Fruit fly (Drosophila melanogaster) S2 (cell line): Measurements from ENCODE around the gene Efa6.

ENCODE experiments used
- CG8478 ChIP-seq: fragments of >200 bp; optimal IDR thresholded peaks from 2 replicates; lab custom pipeline; 2018
- CTCF ChIP-seq, 2 experiments: fragments of >200 bp; optimal IDR thresholded peaks; 2 replicates each; lab custom pipeline; 2018

The Efa6 gene

dm6 chr3R:22565732-22566131, 21.8 kb upstream of the Efa6 start:
- TF ChIP-seq CG8478 (no peak), CTCF (optimal IDR thresholded peaks at IDR 0.05; lab: Kevin White, UChicago) (no peak)

- TF ChIP-seq CG8478 (no peak), CTCF (optimal IDR thresholded peaks at IDR 0.05; lab: Kevin White, UChicago) (no peak)
Measured at dm6 chr3R:22568508-22568907, 19.0 kb upstream of the Efa6 start.

dm6 chr3R:22569888-22570287, 17.7 kb upstream of the Efa6 start, which contains the start of gene CG33110:
Gene CG33110 (plus strand): TSS chr3R:22570188.
- no peak for TF ChIP-seq CTCF (optimal IDR thresholded peaks at IDR 0.05; lab: Kevin White, UChicago)
- TF ChIP-seq CG8478 = no peak

dm6 chr3R:22573590-22573989, 14.0 kb upstream of the Efa6 start:
- TF ChIP-seq CG8478 (no peak), CTCF (optimal IDR thresholded peaks at IDR 0.05; lab: Kevin White, UChicago) (no peak)

- TF ChIP-seq CG8478 (no peak), CTCF (optimal IDR thresholded peaks at IDR 0.05; lab: Kevin White, UChicago) (no peak)
Measured at dm6 chr3R:22576096-22576697, 11.4 kb upstream of the Efa6 start.

dm6 chr3R:22576979-22577378, 10.6 kb upstream of the Efa6 start:
- TF ChIP-seq CG8478 (no peak), CTCF (optimal IDR thresholded peaks at IDR 0.05; lab: Kevin White, UChicago) (no peak)

- TF ChIP-seq CG8478 (no peak), CTCF (optimal IDR thresholded peaks at IDR 0.05; lab: Kevin White, UChicago) (peak; percentile 50 to 57)
Measured at dm6 chr3R:22580546-22580945, 7.0 kb upstream of the Efa6 start, which contains the start of gene CSN6. Gene CSN6 (plus strand): TSS chr3R:22580773.

DNA sequence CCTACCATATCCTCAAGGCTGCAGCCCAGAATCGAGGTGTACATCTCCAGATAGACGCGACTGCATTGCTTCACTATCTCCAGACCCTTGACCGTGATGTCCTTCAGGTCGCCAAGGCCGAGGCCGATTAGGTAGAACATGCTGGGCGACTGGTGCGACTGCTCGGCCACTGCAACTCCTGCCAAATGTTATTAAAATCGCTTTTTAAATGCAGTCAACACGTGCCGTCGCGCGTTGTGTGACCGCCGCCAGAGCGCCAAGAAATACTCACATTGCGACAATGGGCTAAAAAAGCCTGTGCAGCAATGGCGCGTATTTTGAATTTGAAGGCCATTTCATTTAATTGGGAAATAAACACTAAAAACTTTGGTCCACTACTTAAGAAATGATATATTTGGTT, 4.6 kb upstream of the Efa6 start, which contains the start of gene Dph5:
TSS of gene Dph5 (minus strand) at position 245 of the 400 bp plus-strand sequence.
- TF ChIP-seq CTCF (optimal IDR thresholded peaks at IDR 0.05; lab: Kevin White, UChicago) = peak in 1 of 2 experiments; percentile 26
- no peak for TF ChIP-seq CG8478

DNA sequence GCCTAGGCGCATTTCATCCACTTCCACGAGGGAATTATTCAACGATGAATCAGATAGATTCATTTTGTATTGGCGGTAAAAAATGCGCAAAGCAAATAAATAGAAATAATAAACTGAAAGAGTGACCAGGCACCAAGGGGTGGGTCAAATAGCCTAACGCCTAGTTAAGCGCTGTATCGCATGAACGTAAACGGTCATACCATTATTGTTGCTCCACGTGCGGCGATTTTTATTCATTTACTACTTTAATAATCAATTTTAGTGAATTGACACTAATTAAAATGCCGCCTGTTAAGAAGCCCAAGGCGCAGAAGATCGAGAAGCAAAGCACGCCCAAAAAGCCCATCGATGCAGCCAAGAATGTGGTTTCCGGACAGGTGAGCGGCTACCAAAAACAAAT, 3.0 kb upstream of the Efa6 start, which contains the start of the genes CG33107 and CG6937:
TSS of gene CG33107 (minus strand) at position 137 of the 400 bp plus-strand sequence.
TSS of gene CG6937 (plus strand) at position 192 of the 400 bp plus-strand sequence.
- TF ChIP-seq CG8478 (no peak), CTCF (optimal IDR thresholded peaks at IDR 0.05; lab: Kevin White, UChicago) (peak in 1 of 2 experiments; percentile 4)

dm6 chr3R:22586525-22586924, 1.0 kb upstream of the Efa6 start, which contains the start of gene btn:
Gene btn (minus strand): TSS chr3R:22586625.
- no peak for TF ChIP-seq CTCF (optimal IDR thresholded peaks at IDR 0.05; lab: Kevin White, UChicago)
- no peak for TF ChIP-seq CG8478

- TF ChIP-seq CTCF (optimal IDR thresholded peaks at IDR 0.05; lab: Kevin White, UChicago) (no peak), CG8478 (no peak)
Measured at dm6 chr3R:22588756-22589155, 1.2 kb downstream of the Efa6 start.

dm6 chr3R:22589311-22589710, 1.8 kb downstream of the Efa6 start:
- TF ChIP-seq CG8478 = no peak
- TF ChIP-seq CTCF (optimal IDR thresholded peaks at IDR 0.05; lab: Kevin White, UChicago) = no peak

- TF ChIP-seq CTCF (optimal IDR thresholded peaks at IDR 0.05; lab: Kevin White, UChicago) (no peak), CG8478 (no peak)
Measured at dm6 chr3R:22590668-22591275, 3.2 kb downstream of the Efa6 start.

dm6 chr3R:22594257-22594656, 6.7 kb downstream of the Efa6 start:
- no peak for TF ChIP-seq CTCF (optimal IDR thresholded peaks at IDR 0.05; lab: Kevin White, UChicago)
- TF ChIP-seq CG8478 = no peak

DNA sequence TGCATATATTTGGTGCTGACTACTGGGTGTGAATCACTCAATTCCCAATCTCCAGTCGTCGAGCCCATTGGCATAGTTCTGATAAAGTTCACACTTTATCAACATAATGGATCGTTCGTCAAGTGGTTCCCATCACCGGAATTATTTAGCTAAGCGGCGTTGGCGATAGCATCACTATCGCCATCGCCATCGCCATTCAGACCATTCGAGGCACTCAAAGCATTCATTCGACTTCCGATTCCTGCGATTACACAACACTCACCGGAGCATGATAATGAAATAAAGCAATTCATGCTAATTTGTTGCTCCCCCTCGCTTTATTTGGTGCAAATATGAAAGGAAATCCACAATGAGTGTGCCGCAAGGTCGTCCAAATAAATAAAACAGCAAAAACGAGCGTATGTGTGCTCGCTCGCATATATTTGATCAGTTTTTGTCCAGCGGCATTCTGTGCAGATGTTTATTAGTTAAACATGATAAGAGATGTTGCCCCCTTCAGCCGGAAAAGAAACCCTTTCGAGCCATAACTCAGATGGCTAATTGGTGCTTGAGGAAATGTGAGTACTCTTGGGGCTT, 7.8 kb downstream of the Efa6 start:
- TF ChIP-seq CG8478 = no peak
- TF ChIP-seq CTCF (optimal IDR thresholded peaks at IDR 0.05; lab: Kevin White, UChicago) = no peak

- TF ChIP-seq CTCF (optimal IDR thresholded peaks at IDR 0.05; lab: Kevin White, UChicago) (no peak), CG8478 (no peak)
Measured at dm6 chr3R:22596450-22596849, 8.9 kb downstream of the Efa6 start.
